Fruit fly (Drosophila melanogaster) Kc167 (cell line): ENCODE data around the gene Jhbp4.

Experiments
- h ChIP-seq: fragments of >200 bp; optimal IDR thresholded peaks from 3 replicates; lab custom pipeline; 2018; ENCODE audit warnings: missing external identifiers
- psq ChIP-seq: fragments of >200 bp; optimal IDR thresholded peaks from 2 replicates; lab custom pipeline; 2017; ENCODE audit warnings: missing external identifiers

DNA sequence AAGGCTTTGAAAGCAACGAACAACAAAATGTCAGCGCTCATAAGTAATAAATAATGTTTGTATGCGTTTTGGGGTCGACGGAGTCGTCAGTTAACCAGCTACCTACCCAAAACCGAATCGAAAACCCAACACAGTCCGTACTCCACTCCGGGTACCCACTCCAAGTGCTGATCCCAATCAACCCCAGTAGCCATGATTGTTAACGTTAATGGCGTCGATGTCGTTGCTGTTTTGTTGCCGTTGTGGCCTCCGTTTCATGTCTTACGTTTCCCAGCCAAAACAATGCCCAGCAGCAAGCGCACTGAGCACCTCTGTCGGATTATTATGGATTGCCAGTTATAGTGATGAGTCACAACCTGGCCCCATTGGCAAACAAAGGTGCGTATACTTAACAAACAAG, 34.3 kb upstream of the Jhbp4 start, which contains the start of gene GATAe:
- TF ChIP-seq psq (lab: Kevin White, UChicago) (no peak), h (lab: Kevin White, UChicago) (no peak)
